Worm (Caenorhabditis elegans): Measurements from ENCODE around the gene grsp-3.

Gene grsp-3

ce11 chrIV:7133140-7133539 is 1.4 kb upstream of the grsp-3 start, which contains the start of gene cyn-12 (continued):
- TF ChIP-seq nhr-237 (tag; optimal IDR thresholded peaks at IDR 0.05), result no peak
- no peak for TF ChIP-seq hlh-4 (tag; optimal IDR thresholded peaks at IDR 0.05)
- no peak for TF ChIP-seq snpc-4 (tag; optimal IDR thresholded peaks at IDR 0.05)
- TF ChIP-seq nhr-71 (tag; optimal IDR thresholded peaks at IDR 0.05), result peak; percentile 56
- no peak for TF ChIP-seq fkh-4 (tag; optimal IDR thresholded peaks at IDR 0.05; ENCODE audit: borderline replicate concordance)
- TF ChIP-seq mdl-1 (tag; optimal IDR thresholded peaks at IDR 0.05), result no peak
- no peak for TF ChIP-seq elt-3 (tag; optimal IDR thresholded peaks at IDR 0.05)
- no peak for TF ChIP-seq lir-3 (tag; optimal IDR thresholded peaks at IDR 0.05; ENCODE audit: poor library complexity)
- peak; percentile 6 for TF ChIP-seq tbx-2 (tag; optimal IDR thresholded peaks at IDR 0.05)
- no peak for TF ChIP-seq egl-27 (tag; optimal IDR thresholded peaks at IDR 0.05)
- TF ChIP-seq ces-1 (GFP tag; optimal IDR thresholded peaks at IDR 0.05), result no peak
- TF ChIP-seq pqm-1 (tag; optimal IDR thresholded peaks at IDR 0.05), result no peak
- TF ChIP-seq F16B12.6 (tag; optimal IDR thresholded peaks at IDR 0.05), result peak; percentile 85
- TF ChIP-seq jun-1 (tag; optimal IDR thresholded peaks at IDR 0.05), result no peak
- TF ChIP-seq snu-23 (GFP tag; optimal IDR thresholded peaks at IDR 0.05), result peak; percentile 55
- TF ChIP-seq nhr-19 (GFP tag; conservative IDR thresholded peaks at IDR 0.05), result no peak
- TF ChIP-seq unc-130 (tag; optimal IDR thresholded peaks at IDR 0.05), result peak; percentile 52
- no peak for TF ChIP-seq ceh-8 (GFP tag; optimal IDR thresholded peaks at IDR 0.05)
- TF ChIP-seq unc-30 (tag; optimal IDR thresholded peaks at IDR 0.05), result no peak
- no peak for TF ChIP-seq fkh-10 (GFP tag; optimal IDR thresholded peaks at IDR 0.05)
- TF ChIP-seq ceh-82 (tag; optimal IDR thresholded peaks at IDR 0.05), result no peak
- TF ChIP-seq lin-35 (GFP tag; optimal IDR thresholded peaks at IDR 0.05), result peak; percentile 19 to 46
- TF ChIP-seq irx-1 (tag; optimal IDR thresholded peaks at IDR 0.05), result no peak
- peak; percentile 7 for TF ChIP-seq lin-15B (tag; optimal IDR thresholded peaks at IDR 0.05)
- no peak for TF ChIP-seq C04F5.9 (tag; optimal IDR thresholded peaks at IDR 0.05)

- TF ChIP-seq nhr-237 (tag; optimal IDR thresholded peaks at IDR 0.05) (no peak), nhr-12 (tag; optimal IDR thresholded peaks at IDR 0.05) (no peak), dpl-1 (GFP tag; optimal IDR thresholded peaks at IDR 0.05) (no peak), ceh-63 (GFP tag; optimal IDR thresholded peaks at IDR 0.05) (no peak), fkh-8 (tag; optimal IDR thresholded peaks at IDR 0.05) (no peak), sptf-1 (tag; optimal IDR thresholded peaks at IDR 0.05) (no peak), zag-1 (tag; optimal IDR thresholded peaks at IDR 0.05) (no peak), skn-1 (tag; optimal IDR thresholded peaks at IDR 0.05) (no peak), fkh-4 (tag; optimal IDR thresholded peaks at IDR 0.05; ENCODE audit: borderline replicate concordance) (no peak), nhr-84 (tag; optimal IDR thresholded peaks at IDR 0.05) (no peak), mep-1 (tag; optimal IDR thresholded peaks at IDR 0.05) (no peak), nhr-85 (tag) (no peak), efl-3 (GFP tag; optimal IDR thresholded peaks at IDR 0.05) (no peak)
These were observed 10.2 kb downstream of the grsp-3 start, which contains the start of the genes C34D4.10 and str-48 for ce11 chrIV:7121313-7122055. Gene C34D4.10 (minus strand): TSS chrIV:7121413. Gene str-48 (plus strand): TSS chrIV:7122005.

- TF ChIP-seq aly-2 (tag; optimal IDR thresholded peaks at IDR 0.05) (no peak), snu-23 (GFP tag; optimal IDR thresholded peaks at IDR 0.05) (peak; percentile 11)
These were observed 17.1 kb downstream of the grsp-3 start, which contains the start of gene nas-8 for ce11 chrIV:7114599-7114998. Gene nas-8 (plus strand): TSS chrIV:7114899.

- TF ChIP-seq nhr-85 (tag) (no peak), nhr-90 (tag; optimal IDR thresholded peaks at IDR 0.05; ENCODE audit: poor library complexity) (no peak), nhr-84 (tag; optimal IDR thresholded peaks at IDR 0.05) (no peak)
These were observed 20.4 kb downstream of the grsp-3 start, which contains the start of the genes ZC477.7 and ssq-3 for ce11 chrIV:7111354-7111753. Gene ZC477.7 (minus strand): TSS chrIV:7111454. Gene ssq-3 (plus strand): TSS chrIV:7111604.

All from whole organism, L1 larva.